Fruit fly (Drosophila melanogaster) whole organism, embryonic: ENCODE measurements around the gene dunk.
A peak's percentile ranks its signal among the peaks of the same experiment; 100 is the strongest.

Experiments used
- Blimp-1 ChIP-seq: fragments of 200-800 bp; sonication (Bioruptor generic); optimal IDR thresholded peaks from 3 replicates; lab custom pipeline; 2018; ENCODE audit warnings: missing biosample characterization, missing genetic modification characterization, mild to moderate bottlenecking, moderate library complexity, missing genetic modification reagents
- CG11398 ChIP-seq: fragments of 200-800 bp; sonication (Bioruptor generic); optimal IDR thresholded peaks from 2 replicates; lab custom pipeline; 2016; ENCODE audit warnings: missing biosample characterization, missing genetic modification characterization
- CG11560 ChIP-seq: fragments of 200-800 bp; sonication (Bioruptor generic); IDR thresholded peaks from 3 replicates; pipeline ENCODE4 v1.3.6; 2022; ENCODE audit warnings: missing biosample characterization, missing genetic modification characterization
- CG11695 ChIP-seq: fragments of 200-800 bp; sonication (Bioruptor generic); IDR thresholded peaks from 3 replicates; pipeline ENCODE4 v1.3.6; 2022; ENCODE audit warnings: missing biosample characterization, missing genetic modification characterization
- CG12659 ChIP-seq: fragments of 200-800 bp; sonication (Bioruptor generic); optimal IDR thresholded peaks from 3 replicates; lab custom pipeline; 2017; ENCODE audit warnings: mild to moderate bottlenecking, missing biosample characterization, missing genetic modification reagents, missing genetic modification characterization
- CG12769 ChIP-seq: fragments of 200-800 bp; sonication (Bioruptor generic); optimal IDR thresholded peaks from 2 replicates; lab custom pipeline; 2019; ENCODE audit warnings: missing biosample characterization, mild to moderate bottlenecking, missing genetic modification characterization, moderate library complexity
- CG14860 ChIP-seq: fragments of 200-800 bp; sonication (Bioruptor generic); IDR thresholded peaks from 3 replicates; pipeline ENCODE4 v1.3.6; 2022; ENCODE audit warnings: missing biosample characterization, missing genetic modification characterization; ENCODE audit not compliant: partially characterized antibody
- CG16813 ChIP-seq: fragments of 200-800 bp; sonication (Bioruptor generic); IDR thresholded peaks from 3 replicates; pipeline ENCODE4 v1.3.6; 2022; ENCODE audit warnings: missing biosample characterization, missing genetic modification characterization; ENCODE audit not compliant: partially characterized antibody
- CG2120 ChIP-seq: fragments of 200-800 bp; sonication (Bioruptor generic); optimal IDR thresholded peaks from 3 replicates; lab custom pipeline; 2016; ENCODE audit warnings: missing biosample characterization, missing genetic modification characterization
- CG2199 ChIP-seq: fragments of 200-800 bp; sonication (Bioruptor generic); IDR thresholded peaks from 3 replicates; pipeline ENCODE4 v1.3.6; 2022; ENCODE audit warnings: missing biosample characterization, missing genetic modification characterization
- CG2678 ChIP-seq: fragments of 200-800 bp; sonication (Bioruptor generic); optimal IDR thresholded peaks from 3 replicates; lab custom pipeline; 2019; ENCODE audit warnings: missing biosample characterization, mild to moderate bottlenecking, missing genetic modification characterization, moderate library complexity
- CG30020 ChIP-seq: fragments of 200-800 bp; optimal IDR thresholded peaks from 2 replicates; lab custom pipeline; 2019; ENCODE audit warnings: missing biosample characterization, mild to moderate bottlenecking, missing genetic modification characterization, moderate library complexity
- CG4328 ChIP-seq: fragments of 200-800 bp; sonication (Bioruptor generic); optimal IDR thresholded peaks from 3 replicates; lab custom pipeline; 2017; ENCODE audit warnings: missing biosample characterization, missing genetic modification reagents, missing genetic modification characterization
- CG6272 ChIP-seq: fragments of 200-800 bp; sonication (Bioruptor generic); IDR thresholded peaks from 2 replicates; pipeline ENCODE4 v1.3.6; 2022; ENCODE audit warnings: missing biosample characterization, missing genetic modification characterization
- CG9437 ChIP-seq: fragments of 200-800 bp; sonication (Bioruptor generic); optimal IDR thresholded peaks from 2 replicates; lab custom pipeline; 2018; ENCODE audit warnings: missing biosample characterization, mild to moderate bottlenecking, missing genetic modification characterization
- CG9797 ChIP-seq: fragments of 200-800 bp; sonication (Bioruptor generic); optimal IDR thresholded peaks from 3 replicates; lab custom pipeline; 2018; ENCODE audit warnings: missing biosample characterization, mild to moderate bottlenecking, missing genetic modification characterization
- CTCF ChIP-seq: fragments of 200-800 bp; sonication (Bioruptor generic); optimal IDR thresholded peaks from 2 replicates; lab custom pipeline; 2017; ENCODE audit warnings: missing biosample characterization, mild to moderate bottlenecking, missing genetic modification characterization, moderate library complexity
- Deaf1 ChIP-seq: fragments of 200-800 bp; optimal IDR thresholded peaks from 3 replicates; lab custom pipeline; 2019; ENCODE audit warnings: missing biosample characterization, mild to moderate bottlenecking, missing genetic modification characterization, moderate library complexity
- Eip74EF ChIP-seq, 2 experiments: fragments of 200-800 bp in 1 of 2; fragments of >200 bp in 1 of 2; sonication (Bioruptor generic) in 1 of 2; optimal IDR thresholded peaks; 2 replicates each; lab custom pipeline; 2017 to 2019; ENCODE audit warnings: missing biosample characterization in 2 of 2, missing genetic modification characterization in 2 of 2, mild to moderate bottlenecking in 1 of 2, moderate library complexity in 1 of 2
- HLHmδ ChIP-seq: fragments of 200-800 bp; sonication (Bioruptor generic); optimal IDR thresholded peaks from 2 replicates; lab custom pipeline; 2018; ENCODE audit warnings: missing biosample characterization, mild to moderate bottlenecking, missing genetic modification characterization, moderate library complexity
- Hsf ChIP-seq: fragments of 200-800 bp; sonication (Bioruptor generic); optimal IDR thresholded peaks from 3 replicates; lab custom pipeline; 2016; ENCODE audit warnings: missing biosample characterization, missing genetic modification characterization
- Mes4 ChIP-seq: fragments of 200-800 bp; sonication (Bioruptor generic); optimal IDR thresholded peaks from 2 replicates; lab custom pipeline; 2016; ENCODE audit warnings: missing biosample characterization, missing genetic modification characterization
- Myb ChIP-seq: fragments of 200-800 bp; sonication (Bioruptor generic); optimal IDR thresholded peaks from 2 replicates; lab custom pipeline; 2016; ENCODE audit warnings: missing biosample characterization, missing genetic modification characterization
- NC2α ChIP-seq: fragments of 200-800 bp; sonication (Bioruptor generic); optimal IDR thresholded peaks from 2 replicates; lab custom pipeline; 2016; ENCODE audit warnings: missing biosample characterization, missing genetic modification characterization
- Oli ChIP-seq: fragments of 200-800 bp; sonication (Bioruptor generic); optimal IDR thresholded peaks from 2 replicates; lab custom pipeline; 2018; ENCODE audit warnings: missing biosample characterization, mild to moderate bottlenecking, missing genetic modification characterization, moderate library complexity
- Ravus ChIP-seq: fragments of 200-800 bp; sonication (Bioruptor generic); IDR thresholded peaks from 2 replicates; pipeline ENCODE4 v1.3.6; 2022; ENCODE audit warnings: missing biosample characterization, missing genetic modification characterization
- Rx ChIP-seq: fragments of 200-800 bp; sonication (Bioruptor generic); IDR thresholded peaks from 2 replicates; pipeline ENCODE4 v1.3.6; 2022; ENCODE audit warnings: missing biosample characterization, missing genetic modification characterization
- Side ChIP-seq: fragments of 200-800 bp; sonication (Bioruptor generic); optimal IDR thresholded peaks from 2 replicates; lab custom pipeline; 2016; ENCODE audit warnings: missing biosample characterization, missing genetic modification characterization
- Sin3A ChIP-seq: fragments of >200 bp; optimal IDR thresholded peaks from 2 replicates; lab custom pipeline; 2018
- Sry-δ ChIP-seq: fragments of 200-800 bp; sonication (Bioruptor generic); optimal IDR thresholded peaks from 2 replicates; lab custom pipeline; 2016; ENCODE audit warnings: missing biosample characterization, missing genetic modification characterization
- Usf ChIP-seq: fragments of 200-800 bp; sonication (Bioruptor generic); optimal IDR thresholded peaks from 2 replicates; lab custom pipeline; 2017; ENCODE audit warnings: missing genotype, missing biosample characterization, missing genetic modification characterization
- Vsx1 ChIP-seq: fragments of 200-800 bp; sonication (Bioruptor generic); optimal IDR thresholded peaks from 2 replicates; lab custom pipeline; 2017; ENCODE audit warnings: missing biosample characterization, mild to moderate bottlenecking, missing genetic modification characterization, missing genetic modification reagents
- az2 ChIP-seq: fragments of 200-800 bp; sonication (Bioruptor generic); optimal IDR thresholded peaks from 3 replicates; lab custom pipeline; 2016; ENCODE audit warnings: missing biosample characterization, missing genetic modification characterization
- bcd ChIP-seq: fragments of 200-800 bp; sonication (Bioruptor generic); optimal IDR thresholded peaks from 2 replicates; lab custom pipeline; 2017; ENCODE audit warnings: missing biosample characterization, mild to moderate bottlenecking, missing genetic modification characterization
- btn ChIP-seq: fragments of 200-800 bp; sonication (Bioruptor generic); optimal IDR thresholded peaks from 2 replicates; lab custom pipeline; 2016; ENCODE audit warnings: missing biosample characterization, missing genetic modification characterization
- cad ChIP-seq: fragments of >200 bp; optimal IDR thresholded peaks from 2 replicates; lab custom pipeline; 2017; ENCODE audit warnings: missing biosample characterization, missing genetic modification characterization
- chinmo ChIP-seq: fragments of 200-800 bp; sonication (Bioruptor generic); IDR thresholded peaks from 4 replicates; pipeline ENCODE4 v1.3.6; 2022; ENCODE audit warnings: missing biosample characterization, missing genetic modification characterization; ENCODE audit not compliant: partially characterized antibody
- crc ChIP-seq: fragments of 200-800 bp; sonication (Bioruptor generic); optimal IDR thresholded peaks from 2 replicates; lab custom pipeline; 2016; ENCODE audit warnings: missing biosample characterization, missing genetic modification characterization
- exex ChIP-seq: fragments of 200-800 bp; sonication (Bioruptor generic); optimal IDR thresholded peaks from 4 replicates; lab custom pipeline; 2018; ENCODE audit warnings: missing biosample characterization, mild to moderate bottlenecking, missing genetic modification characterization, moderate library complexity
- fd102C ChIP-seq: fragments of 200-800 bp; sonication (Bioruptor generic); optimal IDR thresholded peaks from 2 replicates; lab custom pipeline; 2018; ENCODE audit warnings: missing biosample characterization, mild to moderate bottlenecking, missing genetic modification characterization, moderate library complexity
- gce ChIP-seq: fragments of 200-800 bp; sonication (Bioruptor generic); IDR thresholded peaks from 3 replicates; pipeline ENCODE4 v1.3.6; 2022; ENCODE audit warnings: missing biosample characterization, missing genetic modification characterization
- gsb ChIP-seq: fragments of 200-800 bp; sonication (Bioruptor generic); IDR thresholded peaks from 2 replicates; pipeline ENCODE4 v1.3.6; 2022; ENCODE audit warnings: missing biosample characterization, missing genetic modification characterization
- h ChIP-seq: fragments of >200 bp; optimal IDR thresholded peaks from 2 replicates; lab custom pipeline; 2017
- ken ChIP-seq: fragments of 200-800 bp; sonication (Bioruptor generic); IDR thresholded peaks from 3 replicates; pipeline ENCODE4 v1.3.6; 2022; ENCODE audit warnings: missing biosample characterization, missing genetic modification characterization
- mirr ChIP-seq: fragments of 200-800 bp; sonication (Bioruptor generic); optimal IDR thresholded peaks from 3 replicates; lab custom pipeline; 2018; ENCODE audit warnings: missing biosample characterization, mild to moderate bottlenecking, missing genetic modification characterization
- prd ChIP-seq, 3 experiments: fragments of >200 bp in 2 of 3; fragments of 200-800 bp in 1 of 3; sonication (Bioruptor generic) in 1 of 3; optimal IDR thresholded peaks in 2 of 3; IDR thresholded peaks in 1 of 3; 2 replicates in 2 of 3; 3 replicates in 1 of 3; pipeline versions ENCODE4 v1.3.6 to Lab custom; 2017 to 2022; ENCODE audit warnings: missing biosample characterization in 1 of 3, missing genetic modification characterization in 1 of 3
- rib ChIP-seq: fragments of 200-800 bp; sonication (Bioruptor generic); IDR thresholded peaks from 2 replicates; pipeline ENCODE4 v1.3.6; 2022; ENCODE audit warnings: missing biosample characterization, missing genetic modification characterization
- ro ChIP-seq: fragments of 200-800 bp; sonication (Bioruptor generic); IDR thresholded peaks from 2 replicates; pipeline ENCODE4 v1.3.6; 2022; ENCODE audit warnings: missing biosample characterization, missing genetic modification characterization
- sna ChIP-seq: fragments of 200-800 bp; sonication (Bioruptor generic); IDR thresholded peaks from 2 replicates; pipeline ENCODE4 v1.3.6; 2022; ENCODE audit warnings: missing biosample characterization, missing genetic modification characterization; ENCODE audit not compliant: partially characterized antibody
- sob ChIP-seq: fragments of 200-800 bp; sonication (Bioruptor generic); IDR thresholded peaks from 2 replicates; pipeline ENCODE4 v1.3.6; 2022; ENCODE audit warnings: missing biosample characterization, missing genetic modification characterization
- z ChIP-seq: fragments of 200-800 bp; sonication (Bioruptor generic); IDR thresholded peaks from 3 replicates; pipeline ENCODE4 v1.3.6; 2022; ENCODE audit warnings: missing biosample characterization, missing genetic modification characterization
- zf30C ChIP-seq: fragments of 200-800 bp; sonication (Bioruptor generic); optimal IDR thresholded peaks from 3 replicates; lab custom pipeline; 2018; ENCODE audit warnings: missing biosample characterization, mild to moderate bottlenecking, missing genetic modification characterization

Gene dunk

DNA sequence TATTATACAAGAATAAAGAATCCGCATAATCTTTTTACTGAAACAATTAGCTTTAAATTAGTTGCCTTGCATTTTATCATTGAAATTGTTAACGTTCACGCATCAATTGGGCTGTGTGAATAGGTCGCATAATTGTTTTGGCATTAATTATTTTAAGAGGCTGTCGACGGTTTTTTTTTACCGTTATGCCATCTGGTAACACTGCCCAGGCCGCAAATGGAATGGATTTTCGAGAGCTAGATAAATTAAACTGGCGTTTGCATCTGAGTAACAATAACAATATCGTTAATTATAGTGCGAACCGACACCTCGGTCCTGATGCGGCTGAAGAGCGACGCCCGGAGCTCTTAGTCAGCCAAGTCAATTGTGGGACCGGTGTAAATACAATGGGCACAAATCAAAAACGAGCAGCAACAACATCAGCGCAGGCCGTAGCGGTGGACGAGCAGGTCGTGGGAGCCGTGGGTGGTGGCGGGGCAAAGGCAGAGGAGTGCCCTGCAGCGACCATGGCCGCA lies 29.7 kb upstream of the dunk start (continued):
- no peak for TF ChIP-seq Usf (GFP tag; lab: Kevin White, UChicago)
- no peak for TF ChIP-seq chinmo
- TF ChIP-seq Blimp-1 (GFP tag; lab: Kevin White, UChicago), result no peak
- TF ChIP-seq CG2120 (GFP tag; lab: Kevin White, UChicago), result no peak
- TF ChIP-seq Eip74EF (GFP tag; optimal IDR thresholded peaks at IDR 0.05; lab: Kevin White, UChicago), result peak in 1 of 2 experiments; percentile 34
- no peak for TF ChIP-seq rib (GFP tag; lab: Robert Waterston, UW)
- TF ChIP-seq NC2α (GFP tag; lab: Kevin White, UChicago), result no peak
- TF ChIP-seq HLHmδ (GFP tag; lab: Kevin White, UChicago), result no peak
- TF ChIP-seq Oli (tag; lab: Kevin White, UChicago), result no peak
- TF ChIP-seq mirr, result no peak
- TF ChIP-seq CG4328 (GFP tag; lab: Kevin White, UChicago), result no peak
- TF ChIP-seq btn, result no peak
- TF ChIP-seq CG9437, result no peak
- no peak for TF ChIP-seq z (GFP tag; lab: Robert Waterston, UW)
- no peak for TF ChIP-seq az2 (GFP tag; lab: Kevin White, UChicago)
- peak; percentile 96 for TF ChIP-seq CG30020 (tag; lab: Kevin White, UChicago)
- no peak for TF ChIP-seq CG11398 (GFP tag; lab: Kevin White, UChicago)
- TF ChIP-seq crc (GFP tag; lab: Kevin White, UChicago), result no peak
- no peak for TF ChIP-seq CG16813 (GFP tag; lab: Robert Waterston, UW)
- TF ChIP-seq gce (GFP tag; lab: Robert Waterston, UW), result no peak
- TF ChIP-seq bcd (GFP tag; lab: Kevin White, UChicago), result no peak
- TF ChIP-seq cad (GFP tag; lab: Kevin White, UChicago), result no peak
- TF ChIP-seq CG12769 (tag; lab: Kevin White, UChicago), result peak; percentile 2
- no peak for TF ChIP-seq Vsx1 (GFP tag; lab: Kevin White, UChicago)
- no peak for TF ChIP-seq zf30C (GFP tag; lab: Kevin White, UChicago)
- TF ChIP-seq CTCF (GFP tag; lab: Kevin White, UChicago), result no peak
- peak; percentile 24 for TF ChIP-seq Myb
- no peak for TF ChIP-seq exex (tag; lab: Kevin White, UChicago)
- TF ChIP-seq ken, result no peak
- TF ChIP-seq CG2199, result 0 out of 3 replicates have a peak, but pooled peaks have one; percentile 51
- no peak for TF ChIP-seq ro (GFP tag; lab: Robert Waterston, UW)
- peak; percentile 29 for TF ChIP-seq Hsf
- TF ChIP-seq CG11695 (GFP tag; lab: Robert Waterston, UW), result no peak
- no peak for TF ChIP-seq Mes4
- TF ChIP-seq CG14860 (GFP tag; lab: Robert Waterston, UW), result no peak
- TF ChIP-seq gsb (GFP tag; lab: Robert Waterston, UW), result no peak
- TF ChIP-seq CG2678 (tag; lab: Kevin White, UChicago), result no peak
- no peak for TF ChIP-seq CG6272 (GFP tag; lab: Robert Waterston, UW)
- TF ChIP-seq h, result no peak
- peak; percentile 29; the same call in 1 of the 2 replicates for TF ChIP-seq sna (GFP tag; lab: Robert Waterston, UW)
- TF ChIP-seq CG12659, result peak; percentile 40
- TF ChIP-seq CG11560 (tag; lab: Robert Waterston, UW), result no peak
- no peak for TF ChIP-seq Ravus (GFP tag; lab: Robert Waterston, UW)
- TF ChIP-seq CG9797 (GFP tag; lab: Kevin White, UChicago), result peak; percentile 64
- TF ChIP-seq Side (GFP tag; lab: Kevin White, UChicago), result no peak
- no peak for TF ChIP-seq prd (optimal IDR thresholded peaks at IDR 0.05; lab: Kevin White, UChicago)
- TF ChIP-seq prd (GFP tag; IDR thresholded peaks at IDR 0.05; lab: Robert Waterston, UW), result 0 out of 3 replicates have a peak, but pooled peaks have one; percentile 31
- peak; percentile 15 for TF ChIP-seq Sin3A
- TF ChIP-seq Sry-δ, result peak; percentile 27
- no peak for TF ChIP-seq Deaf1 (tag; lab: Kevin White, UChicago)
- no peak for TF ChIP-seq fd102C
- TF ChIP-seq Rx (GFP tag; lab: Robert Waterston, UW), result no peak
- no peak for TF ChIP-seq sob
